Fruit fly (Drosophila melanogaster) whole organism, prepupa: ENCODE data around the gene CG2126.

ENCODE experiments used
- Blimp-1 ChIP-seq: fragments of 200-800 bp; sonication (Bioruptor generic); optimal IDR thresholded peaks from 3 replicates; lab custom pipeline; 2017; ENCODE audit warnings: missing biosample characterization, missing genetic modification characterization, mild to moderate bottlenecking, moderate library complexity, missing genetic modification reagents
- CG10631 ChIP-seq: fragments of 200-800 bp; sonication (Bioruptor generic); optimal IDR thresholded peaks from 2 replicates; lab custom pipeline; 2016; ENCODE audit warnings: missing biosample characterization, missing genetic modification characterization
- CG10669 ChIP-seq: fragments of 200-800 bp; sonication (Bioruptor generic); optimal IDR thresholded peaks from 3 replicates; lab custom pipeline; 2018; ENCODE audit warnings: missing biosample characterization, mild to moderate bottlenecking, missing genetic modification characterization, moderate library complexity
- CG11762 ChIP-seq: fragments of 200-800 bp; sonication (Bioruptor generic); optimal IDR thresholded peaks from 3 replicates; lab custom pipeline; 2016; ENCODE audit warnings: missing biosample characterization, missing genetic modification characterization; ENCODE audit not compliant: insufficient read depth
- CG11902 ChIP-seq: fragments of 200-800 bp; sonication (Bioruptor generic); optimal IDR thresholded peaks from 3 replicates; lab custom pipeline; 2016; ENCODE audit warnings: missing biosample characterization, missing genetic modification characterization
- CG15336 ChIP-seq: fragments of 200-800 bp; sonication (Bioruptor generic); IDR thresholded peaks from 2 replicates; pipeline ENCODE4 v1.3.6; 2022; ENCODE audit warnings: missing biosample characterization, missing genetic modification characterization
- CG1621 ChIP-seq: fragments of 200-800 bp; sonication (Bioruptor generic); optimal IDR thresholded peaks from 3 replicates; lab custom pipeline; 2018; ENCODE audit warnings: missing biosample characterization, mild to moderate bottlenecking, missing genetic modification characterization
- CG16779 ChIP-seq: fragments of 200-800 bp; sonication (Bioruptor generic); optimal IDR thresholded peaks from 3 replicates; lab custom pipeline; 2017; ENCODE audit warnings: missing biosample characterization, mild to moderate bottlenecking, missing genetic modification characterization
- CG3032 ChIP-seq: fragments of 200-800 bp; optimal IDR thresholded peaks from 2 replicates; lab custom pipeline; 2019; ENCODE audit warnings: missing biosample characterization, mild to moderate bottlenecking, missing genetic modification characterization, moderate library complexity
- CG31627 ChIP-seq: fragments of 200-800 bp; sonication (Bioruptor generic); optimal IDR thresholded peaks from 3 replicates; lab custom pipeline; 2016; ENCODE audit warnings: missing biosample characterization, missing genetic modification characterization
- CG32006 ChIP-seq: fragments of 200-800 bp; sonication (Bioruptor generic); optimal IDR thresholded peaks from 3 replicates; lab custom pipeline; 2017; ENCODE audit warnings: missing biosample characterization, mild to moderate bottlenecking, missing genetic modification characterization
- CG3919 ChIP-seq: fragments of 200-800 bp; sonication (Bioruptor generic); optimal IDR thresholded peaks from 3 replicates; lab custom pipeline; 2016; ENCODE audit warnings: missing biosample characterization, missing genetic modification characterization
- CG4318 ChIP-seq: fragments of 200-800 bp; sonication (Bioruptor generic); optimal IDR thresholded peaks from 3 replicates; lab custom pipeline; 2017; ENCODE audit warnings: missing biosample characterization, mild to moderate bottlenecking, missing genetic modification characterization
- CG6276 ChIP-seq: fragments of 200-800 bp; sonication (Bioruptor generic); optimal IDR thresholded peaks from 2 replicates; lab custom pipeline; 2017; ENCODE audit warnings: missing biosample characterization, mild to moderate bottlenecking, missing genetic modification characterization
- CG6792 ChIP-seq: fragments of 200-800 bp; sonication (Bioruptor generic); optimal IDR thresholded peaks from 3 replicates; lab custom pipeline; 2016; ENCODE audit warnings: missing biosample characterization, missing genetic modification characterization
- CG6808 ChIP-seq: fragments of 200-800 bp; sonication (Bioruptor generic); optimal IDR thresholded peaks from 3 replicates; lab custom pipeline; 2017; ENCODE audit warnings: missing biosample characterization, missing genetic modification characterization, mild to moderate bottlenecking, moderate library complexity, missing genetic modification reagents
- CG6854 ChIP-seq: fragments of 200-800 bp; sonication (Bioruptor generic); optimal IDR thresholded peaks from 2 replicates; lab custom pipeline; 2017; ENCODE audit warnings: missing biosample characterization, mild to moderate bottlenecking, missing genetic modification characterization
- CG7368 ChIP-seq: fragments of 200-800 bp; sonication (Bioruptor generic); optimal IDR thresholded peaks from 3 replicates; lab custom pipeline; 2016; ENCODE audit warnings: missing biosample characterization, missing genetic modification characterization
- CG8119 ChIP-seq: fragments of 200-800 bp; sonication (Bioruptor generic); IDR thresholded peaks from 3 replicates; pipeline ENCODE4 v1.3.6; 2022; ENCODE audit warnings: missing biosample characterization, missing genetic modification characterization
- CG8319 ChIP-seq: fragments of 200-800 bp; sonication (Bioruptor generic); optimal IDR thresholded peaks from 3 replicates; lab custom pipeline; 2016; ENCODE audit warnings: missing biosample characterization, missing genetic modification characterization
- CG8632 ChIP-seq: fragments of 200-800 bp; sonication (Bioruptor generic); optimal IDR thresholded peaks from 3 replicates; lab custom pipeline; 2016; ENCODE audit warnings: missing biosample characterization, missing genetic modification characterization
- CG9139 ChIP-seq: fragments of 200-800 bp; sonication (Bioruptor generic); optimal IDR thresholded peaks from 3 replicates; lab custom pipeline; 2017; ENCODE audit warnings: missing biosample characterization, mild to moderate bottlenecking, missing genetic modification characterization
- Eip75B ChIP-seq: fragments of 200-800 bp; sonication (Bioruptor generic); optimal IDR thresholded peaks from 3 replicates; lab custom pipeline; 2016; ENCODE audit warnings: missing biosample characterization, missing genetic modification characterization
- Eip78C ChIP-seq: fragments of 200-800 bp; sonication (Bioruptor generic); peaks from one replicate; lab custom pipeline; 2016; ENCODE audit warnings: missing biosample characterization, missing genetic modification characterization
- Ets21C ChIP-seq: fragments of 200-800 bp; sonication (Bioruptor generic); optimal IDR thresholded peaks from 3 replicates; lab custom pipeline; 2016; ENCODE audit warnings: missing biosample characterization, missing genetic modification characterization
- Gug ChIP-seq: fragments of 200-800 bp; sonication (Bioruptor generic); IDR thresholded peaks from 2 replicates; pipeline ENCODE4 v1.3.6; 2022; ENCODE audit warnings: missing biosample characterization, missing genetic modification characterization
- Met ChIP-seq: fragments of 200-800 bp; sonication (Bioruptor generic); optimal IDR thresholded peaks from 3 replicates; lab custom pipeline; 2016; ENCODE audit warnings: missing biosample characterization, missing genetic modification characterization
- OdsH ChIP-seq: fragments of 200-800 bp; sonication (Bioruptor generic); optimal IDR thresholded peaks from 3 replicates; lab custom pipeline; 2016; ENCODE audit warnings: missing biosample characterization, missing genetic modification characterization
- Smox ChIP-seq: fragments of 200-800 bp; sonication (Bioruptor generic); optimal IDR thresholded peaks from 3 replicates; lab custom pipeline; 2016; ENCODE audit warnings: missing biosample characterization, missing genetic modification characterization
- Sox102F ChIP-seq: fragments of 200-800 bp; sonication (Bioruptor generic); optimal IDR thresholded peaks from 2 replicates; lab custom pipeline; 2016; ENCODE audit warnings: missing biosample characterization, mild to moderate bottlenecking, missing genetic modification characterization
- Sox14 ChIP-seq: fragments of 200-800 bp; sonication (Bioruptor generic); optimal IDR thresholded peaks from 3 replicates; lab custom pipeline; 2016; ENCODE audit warnings: missing biosample characterization, missing genetic modification characterization
- Sox15 ChIP-seq: fragments of 200-800 bp; sonication (Bioruptor generic); optimal IDR thresholded peaks from 3 replicates; lab custom pipeline; 2016; ENCODE audit warnings: missing biosample characterization, missing genetic modification characterization
- acj6 ChIP-seq: fragments of 200-800 bp; sonication (Bioruptor generic); optimal IDR thresholded peaks from 3 replicates; lab custom pipeline; 2016; ENCODE audit warnings: missing biosample characterization, missing genetic modification characterization
- cyc ChIP-seq: fragments of 200-800 bp; sonication (Bioruptor generic); optimal IDR thresholded peaks from 3 replicates; lab custom pipeline; 2016; ENCODE audit warnings: missing biosample characterization, missing genetic modification characterization
- dsx ChIP-seq: fragments of 200-800 bp; optimal IDR thresholded peaks from 3 replicates; lab custom pipeline; 2019; ENCODE audit warnings: missing biosample characterization, mild to moderate bottlenecking, missing genetic modification characterization, moderate library complexity; ENCODE audit not compliant: poor library complexity, severe bottlenecking
- eg ChIP-seq: fragments of 200-800 bp; sonication (Bioruptor generic); IDR thresholded peaks from 3 replicates; pipeline ENCODE4 v1.3.6; 2022; ENCODE audit warnings: missing biosample characterization, missing genetic modification characterization
- esn ChIP-seq: fragments of 200-800 bp; sonication (Bioruptor generic); optimal IDR thresholded peaks from 2 replicates; lab custom pipeline; 2016; ENCODE audit warnings: missing biosample characterization, mild to moderate bottlenecking, missing genetic modification characterization, moderate library complexity
- fd59A ChIP-seq: fragments of 200-800 bp; sonication (Bioruptor generic); optimal IDR thresholded peaks from 2 replicates; lab custom pipeline; 2017; ENCODE audit warnings: missing biosample characterization, mild to moderate bottlenecking, missing genetic modification characterization, missing genetic modification reagents
- fd85E ChIP-seq: fragments of 200-800 bp; sonication (Bioruptor generic); optimal IDR thresholded peaks from 3 replicates; lab custom pipeline; 2016; ENCODE audit warnings: missing biosample characterization, missing genetic modification characterization
- fkh ChIP-seq: fragments of 200-800 bp; sonication (Bioruptor generic); optimal IDR thresholded peaks from 3 replicates; lab custom pipeline; 2017; ENCODE audit warnings: missing biosample characterization, mild to moderate bottlenecking, missing genetic modification characterization, moderate library complexity
- lz ChIP-seq: fragments of 200-800 bp; sonication (Bioruptor generic); optimal IDR thresholded peaks from 3 replicates; lab custom pipeline; 2016; ENCODE audit warnings: missing biosample characterization, missing genetic modification characterization
- pdm3 ChIP-seq: fragments of 200-800 bp; sonication (Bioruptor generic); optimal IDR thresholded peaks from 3 replicates; lab custom pipeline; 2016; ENCODE audit warnings: missing biosample characterization, missing genetic modification characterization
- salr ChIP-seq, 2 experiments: fragments of 200-800 bp; sonication (Bioruptor generic); optimal IDR thresholded peaks; 3 replicates each; lab custom pipeline; 2016 to 2018; ENCODE audit warnings: missing biosample characterization in 2 of 2, missing genetic modification characterization in 2 of 2, mild to moderate bottlenecking in 1 of 2
- spab ChIP-seq: fragments of 200-800 bp; sonication (Bioruptor generic); optimal IDR thresholded peaks from 2 replicates; lab custom pipeline; 2017; ENCODE audit warnings: missing biosample characterization, mild to moderate bottlenecking, missing genetic modification characterization, missing genetic modification reagents
- ss ChIP-seq, 2 experiments: fragments of 200-800 bp; sonication (Bioruptor generic); optimal IDR thresholded peaks; 2 replicates in 1 of 2; 3 replicates in 1 of 2; lab custom pipeline; 2017 to 2018; ENCODE audit warnings: mild to moderate bottlenecking in 2 of 2, missing biosample characterization in 2 of 2, missing genetic modification characterization in 2 of 2, moderate library complexity in 1 of 2
- svp ChIP-seq: fragments of 200-800 bp; sonication (Bioruptor generic); peaks from one replicate; lab custom pipeline; 2016; ENCODE audit warnings: missing biosample characterization, missing genetic modification characterization
- topi ChIP-seq: fragments of 200-800 bp; sonication (Bioruptor generic); optimal IDR thresholded peaks from 3 replicates; lab custom pipeline; 2016; ENCODE audit warnings: missing biosample characterization, missing genetic modification characterization
- vri ChIP-seq: fragments of 200-800 bp; sonication (Bioruptor generic); optimal IDR thresholded peaks from 3 replicates; lab custom pipeline; 2016; ENCODE audit warnings: missing biosample characterization, mild to moderate bottlenecking, missing genetic modification characterization

The CG2126 gene

DNA sequence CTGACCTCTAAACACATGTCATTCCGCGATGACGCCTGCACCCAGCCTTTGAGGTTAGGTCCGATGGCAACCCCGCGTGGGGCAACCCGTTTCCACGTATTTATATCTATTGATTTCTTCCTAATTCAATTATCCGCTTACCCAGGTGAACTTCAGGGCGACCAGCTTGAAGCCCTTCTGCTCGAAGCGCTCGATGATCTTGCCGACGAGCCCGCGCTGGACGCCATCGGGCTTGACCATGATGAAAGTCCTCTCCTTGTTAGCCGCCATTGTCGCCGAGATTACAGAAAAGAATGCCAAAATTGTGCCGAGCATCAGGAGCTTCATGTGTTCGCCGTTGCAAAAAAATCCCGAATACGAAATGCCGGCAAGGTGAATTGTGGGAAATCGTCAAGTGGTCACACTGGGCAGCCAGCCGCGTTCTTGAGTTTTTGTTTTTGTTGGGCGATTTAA lies 30.8 kb downstream of the CG2126 start, which contains the start of gene awd (continued):
- TF ChIP-seq Eip78C (GFP tag; lab: Kevin White, UChicago) (peak; percentile 70), CG11762 (GFP tag; lab: Kevin White, UChicago) (no peak), Blimp-1 (GFP tag; lab: Kevin White, UChicago) (no peak), CG16779 (peak; percentile 28), CG11902 (GFP tag; lab: Kevin White, UChicago) (no peak), topi (GFP tag; lab: Kevin White, UChicago) (peak; percentile 35), CG31627 (GFP tag; lab: Kevin White, UChicago) (no peak), Met (peak; percentile 6), fkh (GFP tag; lab: Kevin White, UChicago) (no peak), CG8632 (no peak), CG1621 (tag; lab: Kevin White, UChicago) (peak; percentile 44), CG6808 (GFP tag; lab: Kevin White, UChicago) (peak; percentile 25), CG6792 (GFP tag; lab: Kevin White, UChicago) (no peak), CG4318 (no peak), svp (peak; percentile 86), CG3919 (peak; percentile 1), CG32006 (GFP tag; lab: Kevin White, UChicago) (no peak), eg (GFP tag; lab: Robert Waterston, UW) (no peak), dsx (peak; percentile 10), Eip75B (peak; percentile 51), salr (GFP tag; optimal IDR thresholded peaks at IDR 0.05; lab: Kevin White, UChicago) (no peak), vri (no peak)

DNA sequence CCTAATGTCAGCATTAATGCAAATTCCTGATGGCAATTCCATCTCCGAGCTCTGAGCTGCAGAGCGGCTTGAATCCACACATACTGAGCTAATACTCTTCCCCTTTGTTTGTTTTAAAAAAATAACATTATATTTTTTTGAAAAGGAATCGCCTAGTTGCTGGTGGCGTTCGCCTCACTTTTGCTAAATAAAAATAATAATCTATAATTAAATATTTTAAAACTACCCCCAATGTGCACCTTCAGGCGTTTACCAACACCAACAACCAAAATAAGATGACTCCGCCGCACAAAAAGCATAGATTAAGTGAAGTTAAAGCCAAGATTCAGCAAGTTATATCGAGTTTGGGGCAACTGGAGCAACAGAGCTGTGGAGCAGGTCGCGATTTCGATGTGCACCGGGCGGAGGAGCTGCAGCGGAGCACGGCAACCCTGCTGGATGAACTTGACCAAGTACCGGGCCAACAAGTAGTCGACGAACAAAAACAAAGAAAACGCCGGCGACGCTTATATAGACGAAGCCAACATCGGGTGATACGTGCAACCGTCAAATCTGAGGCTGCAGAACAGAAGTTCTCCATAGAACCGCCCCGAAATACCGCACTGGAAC lies 32.3 kb downstream of the CG2126 start, which contains the start of gene CG1896:
CG1896 (plus strand) TSS at position 239 of the 609 bp plus-strand sequence.
- peak; percentile 65 for TF ChIP-seq CG10631 (GFP tag; lab: Kevin White, UChicago)
- peak; percentile 40 for TF ChIP-seq dsx
- TF ChIP-seq spab (GFP tag; lab: Kevin White, UChicago), result peak; percentile 11
- TF ChIP-seq CG15336, result peak; percentile 60
- peak; percentile 43 for TF ChIP-seq CG1621 (tag; lab: Kevin White, UChicago)
- TF ChIP-seq salr (GFP tag; optimal IDR thresholded peaks at IDR 0.05; lab: Kevin White, UChicago), result peak in 1 of 2 experiments; percentile 67
- TF ChIP-seq Sox15 (GFP tag; lab: Kevin White, UChicago), result peak; percentile 31
- no peak for TF ChIP-seq Ets21C
- TF ChIP-seq Sox102F (GFP tag; lab: Kevin White, UChicago), result no peak
- TF ChIP-seq CG8632, result peak; percentile 58
- peak; percentile 19 for TF ChIP-seq CG8319 (GFP tag; lab: Kevin White, UChicago)
- no peak for TF ChIP-seq CG6854
- TF ChIP-seq CG10669 (GFP tag; lab: Kevin White, UChicago), result peak; percentile 57
- TF ChIP-seq CG8119 (GFP tag; lab: Robert Waterston, UW), result peak; percentile 50; the same call in 1 of the 3 replicates
- TF ChIP-seq acj6 (GFP tag; lab: Kevin White, UChicago), result peak; percentile 75
- no peak for TF ChIP-seq fd85E (GFP tag; lab: Kevin White, UChicago)
- no peak for TF ChIP-seq CG4318
- TF ChIP-seq CG32006 (GFP tag; lab: Kevin White, UChicago), result peak; percentile 65
- TF ChIP-seq topi (GFP tag; lab: Kevin White, UChicago), result peak; percentile 70
- peak; percentile 49 for TF ChIP-seq Gug (GFP tag; lab: Robert Waterston, UW)
- peak in 1 of 2 experiments; percentile 48 for TF ChIP-seq ss (GFP tag; optimal IDR thresholded peaks at IDR 0.05; lab: Kevin White, UChicago)
- peak; percentile 65 for TF ChIP-seq Smox (GFP tag; lab: Kevin White, UChicago)
- TF ChIP-seq CG9139, result no peak
- peak; percentile 73 for TF ChIP-seq Sox14
- TF ChIP-seq esn (GFP tag; lab: Kevin White, UChicago), result peak; percentile 80
- TF ChIP-seq pdm3 (GFP tag; lab: Kevin White, UChicago), result peak; percentile 73
- peak; percentile 76 for TF ChIP-seq OdsH
- TF ChIP-seq CG3032, result peak; percentile 40
- peak; percentile 53 for TF ChIP-seq cyc (GFP tag; lab: Kevin White, UChicago)
- TF ChIP-seq CG16779, result peak; percentile 24
- no peak for TF ChIP-seq CG6276 (GFP tag; lab: Kevin White, UChicago)
- peak; percentile 32 for TF ChIP-seq CG7368 (GFP tag; lab: Kevin White, UChicago)
- TF ChIP-seq Met, result peak; percentile 69
- peak; percentile 51 for TF ChIP-seq Eip75B
- TF ChIP-seq lz (GFP tag; lab: Kevin White, UChicago), result peak; percentile 66
- peak; percentile 60 for TF ChIP-seq CG31627 (GFP tag; lab: Kevin White, UChicago)
- TF ChIP-seq fd59A (GFP tag; lab: Kevin White, UChicago), result no peak
